Worm (Caenorhabditis elegans) whole organism, late embryonic: ENCODE results near the gene nduc-2.

Experiments
- C08G9.2 ChIP-seq: sonication (generic microtip); optimal IDR thresholded peaks from 2 replicates; lab custom pipeline; 2016; ENCODE audit warnings: mild to moderate bottlenecking, missing genetic modification characterization, moderate library complexity, missing compliant biosample characterization
- K09A11.1 ChIP-seq: sonication (generic microtip); optimal IDR thresholded peaks from 2 replicates; lab custom pipeline; 2017; ENCODE audit warnings: antibody characterized with exemption, mild to moderate bottlenecking, missing genetic modification characterization, missing compliant biosample characterization; ENCODE audit not compliant: insufficient read depth
- T23F11.4 ChIP-seq: fragments of 200-800 bp; sonication (Bioruptor generic); optimal IDR thresholded peaks from 2 replicates; lab custom pipeline; 2018; ENCODE audit warnings: mild to moderate bottlenecking, missing genetic modification characterization, missing compliant biosample characterization
- Y22D7AL.16 ChIP-seq: sonication (generic microtip); optimal IDR thresholded peaks from 2 replicates; lab custom pipeline; 2016; ENCODE audit warnings: missing genetic modification characterization, missing compliant biosample characterization
- ama-1 ChIP-seq: fragments of 150-350 bp; optimal IDR thresholded peaks from 2 replicates; lab custom pipeline; 2014
- ceh-14 ChIP-seq: sonication (generic microtip); optimal IDR thresholded peaks from 2 replicates; lab custom pipeline; 2016; ENCODE audit warnings: missing genotype, missing genetic modification characterization, missing compliant biosample characterization
- ceh-18 ChIP-seq: sonication (generic microtip); optimal IDR thresholded peaks from 2 replicates; lab custom pipeline; 2016; ENCODE audit warnings: missing genetic modification characterization, missing compliant biosample characterization
- ceh-19 ChIP-seq: fragments of 200-800 bp; sonication (Bioruptor generic); optimal IDR thresholded peaks from 2 replicates; lab custom pipeline; 2018; ENCODE audit warnings: mild to moderate bottlenecking, missing genetic modification characterization, missing compliant biosample characterization
- ceh-2 ChIP-seq: sonication (generic microtip); optimal IDR thresholded peaks from 2 replicates; lab custom pipeline; 2016; ENCODE audit warnings: missing genotype, missing genetic modification characterization, missing compliant biosample characterization
- ceh-22 ChIP-seq: sonication (generic microtip); optimal IDR thresholded peaks from 2 replicates; lab custom pipeline; 2017; ENCODE audit warnings: missing biosample characterization, missing genetic modification characterization
- ceh-30 ChIP-seq: fragments of 150-350 bp; optimal IDR thresholded peaks from 2 replicates; lab custom pipeline; 2014; ENCODE audit warnings: missing biosample characterization, missing genetic modification characterization
- ceh-31 ChIP-seq: sonication (generic microtip); optimal IDR thresholded peaks from 2 replicates; lab custom pipeline; 2016; ENCODE audit warnings: missing genetic modification characterization, missing compliant biosample characterization
- ceh-34 ChIP-seq: sonication (generic microtip); optimal IDR thresholded peaks from 2 replicates; lab custom pipeline; 2016; ENCODE audit warnings: mild to moderate bottlenecking, missing genetic modification characterization, missing compliant biosample characterization
- ceh-45 ChIP-seq: fragments of 200-800 bp; sonication (Bioruptor generic); IDR thresholded peaks from 2 replicates; pipeline ENCODE4 v1.3.6; 2022; ENCODE audit warnings: missing genetic modification reagents, missing genetic modification characterization, missing compliant biosample characterization
- ceh-48 ChIP-seq: sonication (generic microtip); optimal IDR thresholded peaks from 2 replicates; lab custom pipeline; 2016; ENCODE audit warnings: missing genetic modification characterization, inconsistent platforms, missing compliant biosample characterization
- ceh-6 ChIP-seq: fragments of 200-800 bp; sonication (Bioruptor generic); optimal IDR thresholded peaks from 2 replicates; lab custom pipeline; 2018; ENCODE audit warnings: mild to moderate bottlenecking, missing genetic modification characterization, missing compliant biosample characterization
- che-1 ChIP-seq: sonication (generic microtip); optimal IDR thresholded peaks from 2 replicates; lab custom pipeline; 2016; ENCODE audit warnings: mild to moderate bottlenecking, missing genetic modification characterization, missing compliant biosample characterization
- dve-1 ChIP-seq: sonication (generic microtip); optimal IDR thresholded peaks from 2 replicates; lab custom pipeline; 2017; ENCODE audit warnings: antibody characterized with exemption, mild to moderate bottlenecking, missing genetic modification characterization, missing compliant biosample characterization
- elt-2 ChIP-seq: sonication (generic microtip); optimal IDR thresholded peaks from 2 replicates; lab custom pipeline; 2016; ENCODE audit warnings: missing genetic modification reagents, missing genetic modification characterization, missing compliant biosample characterization
- elt-4 ChIP-seq: sonication (generic microtip); optimal IDR thresholded peaks from 2 replicates; lab custom pipeline; 2016; ENCODE audit warnings: missing genetic modification characterization, missing compliant biosample characterization
- eyg-1 ChIP-seq: sonication (generic microtip); optimal IDR thresholded peaks from 2 replicates; lab custom pipeline; 2016; ENCODE audit warnings: missing genotype, missing genetic modification characterization, missing compliant biosample characterization
- fax-1 ChIP-seq: sonication (generic microtip); optimal IDR thresholded peaks from 2 replicates; lab custom pipeline; 2016; ENCODE audit warnings: missing genotype, missing genetic modification characterization, missing compliant biosample characterization
- gmeb-2 ChIP-seq: sonication (generic microtip); optimal IDR thresholded peaks from 2 replicates; lab custom pipeline; 2016; ENCODE audit warnings: missing genetic modification characterization, inconsistent platforms, missing compliant biosample characterization
- hlh-15 ChIP-seq: sonication (generic microtip); optimal IDR thresholded peaks from 2 replicates; lab custom pipeline; 2016; ENCODE audit warnings: missing genetic modification characterization, missing compliant biosample characterization
- hlh-6 ChIP-seq: sonication (generic microtip); optimal IDR thresholded peaks from 2 replicates; lab custom pipeline; 2016; ENCODE audit warnings: missing genotype, missing genetic modification characterization, missing compliant biosample characterization
- hlh-8 ChIP-seq: sonication (generic microtip); optimal IDR thresholded peaks from 2 replicates; lab custom pipeline; 2016; ENCODE audit warnings: missing genotype, missing genetic modification characterization, missing compliant biosample characterization
- madf-2 ChIP-seq: sonication (generic microtip); optimal IDR thresholded peaks from 2 replicates; lab custom pipeline; 2017; ENCODE audit warnings: missing genetic modification characterization, missing compliant biosample characterization
- nfya-1 ChIP-seq: sonication (generic microtip); optimal IDR thresholded peaks from 2 replicates; lab custom pipeline; 2017; ENCODE audit warnings: missing genetic modification characterization, mild to moderate bottlenecking, missing compliant biosample characterization, antibody characterized with exemption, moderate library complexity
- nhr-11 ChIP-seq: fragments of 150-350 bp; optimal IDR thresholded peaks from 2 replicates; lab custom pipeline; 2014; ENCODE audit warnings: missing biosample characterization, missing genetic modification characterization
- nhr-232 ChIP-seq: sonication (generic microtip); optimal IDR thresholded peaks from 2 replicates; lab custom pipeline; 2016; ENCODE audit warnings: missing genetic modification characterization, missing compliant biosample characterization
- npax-4 ChIP-seq: sonication (generic microtip); optimal IDR thresholded peaks from 2 replicates; lab custom pipeline; 2016; ENCODE audit warnings: missing genetic modification characterization, missing compliant biosample characterization
- pag-3 ChIP-seq: sonication (generic microtip); optimal IDR thresholded peaks from 2 replicates; lab custom pipeline; 2016; ENCODE audit warnings: missing compliant biosample characterization, missing genetic modification characterization, borderline replicate concordance
- pat-9 ChIP-seq: fragments of 200-800 bp; sonication (Bioruptor generic); optimal IDR thresholded peaks from 2 replicates; lab custom pipeline; 2018; ENCODE audit warnings: mild to moderate bottlenecking, missing genetic modification characterization, moderate library complexity, missing compliant biosample characterization
- pros-1 ChIP-seq: fragments of 150-350 bp; optimal IDR thresholded peaks from 2 replicates; lab custom pipeline; 2014; ENCODE audit warnings: missing biosample characterization, missing genetic modification reagents, missing genetic modification characterization
- ref-2 ChIP-seq: sonication (generic microtip); optimal IDR thresholded peaks from 2 replicates; lab custom pipeline; 2016; ENCODE audit warnings: missing genetic modification characterization, missing compliant biosample characterization
- sdc-2 ChIP-seq: sonication (generic microtip); optimal IDR thresholded peaks from 2 replicates; lab custom pipeline; 2016; ENCODE audit warnings: missing genotype, missing genetic modification characterization, missing compliant biosample characterization
- sox-2 ChIP-seq: fragments of 200-800 bp; sonication (Bioruptor generic); IDR thresholded peaks from 2 replicates; pipeline ENCODE4 v1.3.6; 2022; ENCODE audit warnings: missing genetic modification reagents, missing genetic modification characterization, missing compliant biosample characterization
- sox-4 ChIP-seq: sonication (generic microtip); optimal IDR thresholded peaks from 2 replicates; lab custom pipeline; 2017; ENCODE audit warnings: mild to moderate bottlenecking, missing genetic modification characterization, inconsistent platforms, missing compliant biosample characterization
- syd-9 ChIP-seq: sonication (generic microtip); optimal IDR thresholded peaks from 2 replicates; lab custom pipeline; 2016; ENCODE audit warnings: mild to moderate bottlenecking, missing genetic modification characterization, moderate library complexity, missing compliant biosample characterization
- tbx-2 ChIP-seq: sonication (generic microtip); optimal IDR thresholded peaks from 2 replicates; lab custom pipeline; 2016; ENCODE audit warnings: missing genetic modification characterization, missing compliant biosample characterization
- tbx-7 ChIP-seq: sonication (generic microtip); optimal IDR thresholded peaks from 2 replicates; lab custom pipeline; 2016; ENCODE audit warnings: missing genotype, missing genetic modification characterization, missing compliant biosample characterization
- unc-42 ChIP-seq: sonication (generic microtip); optimal IDR thresholded peaks from 2 replicates; lab custom pipeline; 2016; ENCODE audit warnings: missing genotype, missing genetic modification characterization, missing compliant biosample characterization
- zip-5 ChIP-seq: sonication (generic microtip); optimal IDR thresholded peaks from 2 replicates; lab custom pipeline; 2016; ENCODE audit warnings: missing genetic modification characterization, missing compliant biosample characterization
- ztf-16 ChIP-seq: sonication (generic microtip); optimal IDR thresholded peaks from 2 replicates; lab custom pipeline; 2017; ENCODE audit warnings: missing genetic modification characterization, missing compliant biosample characterization

Gene nduc-2

ce11 chrIII:2778655-2779054 is 8.0 kb upstream of the nduc-2 start, which contains the start of gene laf-1:
laf-1 (minus strand) TSS chrIII:2779053.
- TF ChIP-seq sox-4 (tag; lab: Kevin White, UChicago) (no peak), ceh-2 (no peak), elt-4 (peak; percentile 59), pag-3 (tag; lab: Kevin White, UChicago) (no peak)

- TF ChIP-seq ceh-18 (no peak), ceh-48 (tag; lab: Kevin White, UChicago) (peak; percentile 99)
Measured at ce11 chrIII:2780283-2780682, 6.4 kb upstream of the nduc-2 start.

ce11 chrIII:2780793-2781192 is 5.9 kb upstream of the nduc-2 start, which contains the start of gene Y71H2AM.6:
Y71H2AM.6 (plus strand) TSS chrIII:2781056.
- TF ChIP-seq nfya-1 (tag; lab: Kevin White, UChicago) (peak; percentile 15), hlh-6 (no peak)

ce11 chrIII:2781833-2782232 is 4.8 kb upstream of the nduc-2 start:
- no peak for TF ChIP-seq eyg-1 (tag; lab: Kevin White, UChicago)
- TF ChIP-seq sdc-2 (tag; lab: Kevin White, UChicago) = no peak
- no peak for TF ChIP-seq ref-2
- no peak for TF ChIP-seq sox-2 (GFP tag; lab: Robert Waterston, UW)
- TF ChIP-seq ceh-45 = no peak
- TF ChIP-seq tbx-7 (tag; lab: Kevin White, UChicago) = no peak
- TF ChIP-seq elt-2 (tag; lab: Kevin White, UChicago) = no peak
- no peak for TF ChIP-seq syd-9 (tag; lab: Kevin White, UChicago)
- TF ChIP-seq tbx-2 (tag; lab: Kevin White, UChicago) = no peak
- no peak for TF ChIP-seq nfya-1 (tag; lab: Kevin White, UChicago)
- no peak for TF ChIP-seq hlh-15 (tag; lab: Kevin White, UChicago)
- no peak for TF ChIP-seq ceh-14
- no peak for TF ChIP-seq ceh-2
- no peak for TF ChIP-seq nhr-232 (tag; lab: Kevin White, UChicago)
- TF ChIP-seq pros-1 (tag; lab: Kevin White, UChicago) = no peak
- TF ChIP-seq ceh-31 = no peak
- TF ChIP-seq che-1 (tag; lab: Kevin White, UChicago) = no peak
- TF ChIP-seq pat-9 (tag; lab: Kevin White, UChicago) = no peak
- no peak for TF ChIP-seq ceh-34 (tag; lab: Kevin White, UChicago)
- no peak for TF ChIP-seq Y22D7AL.16 (tag; lab: Kevin White, UChicago)

ce11 chrIII:2785840-2786239 is 812 bp upstream of the nduc-2 start, which contains the start of gene Y71H2AM.20:
Y71H2AM.20 (minus strand) TSS chrIII:2785948.
- TF ChIP-seq eyg-1 (tag; lab: Kevin White, UChicago) (no peak), C08G9.2 (peak; percentile 38), hlh-6 (no peak), zip-5 (no peak), elt-2 (tag; lab: Kevin White, UChicago) (peak; percentile 72), madf-2 (peak; percentile 53), ceh-18 (peak; percentile 95), hlh-8 (tag; lab: Kevin White, UChicago) (no peak), T23F11.4 (GFP tag; lab: Kevin White, UChicago) (no peak), ceh-19 (GFP tag; lab: Kevin White, UChicago) (no peak), ztf-16 (tag; lab: Kevin White, UChicago) (peak; percentile 75), ceh-45 (no peak), ceh-34 (tag; lab: Kevin White, UChicago) (peak; percentile 90), ceh-30 (tag; lab: Kevin White, UChicago) (peak; percentile 76), pag-3 (tag; lab: Kevin White, UChicago) (no peak), unc-42 (peak; percentile 96), nhr-11 (tag; lab: Kevin White, UChicago) (no peak), ceh-31 (peak; percentile 91), fax-1 (tag; lab: Kevin White, UChicago) (peak; percentile 17), ama-1 (lab: Kevin White, UChicago) (no peak), ceh-6 (peak; percentile 19), dve-1 (tag; lab: Kevin White, UChicago) (peak; percentile 69), ceh-22 (tag; lab: Kevin White, UChicago) (no peak), elt-4 (no peak), gmeb-2 (no peak), K09A11.1 (tag; lab: Kevin White, UChicago) (peak; percentile 73), npax-4 (tag; lab: Kevin White, UChicago) (no peak), ref-2 (peak; percentile 92), ceh-2 (peak; percentile 51), ceh-14 (peak; percentile 81)
